Worm (Caenorhabditis elegans) whole organism, L4 larva: Measurements from ENCODE around the gene Y75B8A.63.

Source experiments
- F26F4.8 ChIP-seq: fragments of 200-800 bp; sonication (Bioruptor generic); conservative IDR thresholded peaks from 2 replicates; pipeline ENCODE4 v1.3.6; 2022; ENCODE audit warnings: missing genetic modification characterization, missing compliant biosample characterization
- T20F7.1 ChIP-seq: fragments of 200-800 bp; sonication (Bioruptor generic); optimal IDR thresholded peaks from 2 replicates; lab custom pipeline; 2018; ENCODE audit warnings: mild to moderate bottlenecking, missing genetic modification characterization, missing compliant biosample characterization
- Y75B8A.6 ChIP-seq: fragments of 200-800 bp; sonication (Bioruptor generic); IDR thresholded peaks from 2 replicates; pipeline ENCODE4 v1.3.6; 2022; ENCODE audit warnings: missing genetic modification reagents, missing genetic modification characterization, missing compliant biosample characterization
- ZK337.2 ChIP-seq: fragments of 200-800 bp; sonication (Bioruptor generic); IDR thresholded peaks from 2 replicates; pipeline ENCODE4 v1.3.6; 2022; ENCODE audit warnings: missing genetic modification reagents, missing genetic modification characterization, missing compliant biosample characterization
- aha-1 ChIP-seq: fragments of 150-350 bp; peaks from one replicate; lab custom pipeline; 2014; ENCODE audit warnings: missing biosample characterization, missing genetic modification characterization
- ceh-28 ChIP-seq: fragments of 150-350 bp; optimal IDR thresholded peaks from 2 replicates; lab custom pipeline; 2014; ENCODE audit warnings: missing biosample characterization, missing genetic modification reagents, missing genetic modification characterization
- ces-1 ChIP-seq: fragments of 150-350 bp; sonication (generic microtip); optimal IDR thresholded peaks from 4 replicates; lab custom pipeline; 2014; ENCODE audit warnings: missing biosample characterization, missing genetic modification reagents, missing genetic modification characterization
- daf-16 ChIP-seq, 3 experiments: sonication (generic microtip); optimal IDR thresholded peaks; 2 replicates each; lab custom pipeline; 2016 to 2017; ENCODE audit warnings: missing genetic modification characterization in 3 of 3, missing genetic modification reagents in 3 of 3, mild to moderate bottlenecking in 2 of 3, missing compliant biosample characterization in 2 of 3, missing biosample characterization in 1 of 3, moderate library complexity in 1 of 3
- dmd-6 ChIP-seq: fragments of 200-800 bp; sonication (Bioruptor generic); IDR thresholded peaks from 2 replicates; pipeline ENCODE4 v1.3.6; 2022; ENCODE audit warnings: missing genetic modification reagents, missing genetic modification characterization, missing compliant biosample characterization
- dpl-1 ChIP-seq: fragments of 150-350 bp; optimal IDR thresholded peaks from 2 replicates; lab custom pipeline; 2014; ENCODE audit warnings: missing biosample characterization, missing genetic modification reagents, missing genetic modification characterization
- dve-1 ChIP-seq: sonication (generic microtip); optimal IDR thresholded peaks from 2 replicates; lab custom pipeline; 2017; ENCODE audit warnings: antibody characterized with exemption, mild to moderate bottlenecking, missing genetic modification characterization, missing compliant biosample characterization; ENCODE audit not compliant: insufficient read depth
- gei-8 ChIP-seq: fragments of 200-800 bp; sonication (Bioruptor generic); optimal IDR thresholded peaks from 2 replicates; lab custom pipeline; 2018; ENCODE audit warnings: mild to moderate bottlenecking, missing genetic modification characterization, missing compliant biosample characterization
- hlh-30 ChIP-seq: sonication (generic microtip); optimal IDR thresholded peaks from 2 replicates; lab custom pipeline; 2017; ENCODE audit warnings: antibody characterized with exemption, mild to moderate bottlenecking, missing genetic modification characterization, missing compliant biosample characterization; ENCODE audit not compliant: insufficient read depth
- lin-15B ChIP-seq: fragments of 150-350 bp; sonication (generic microtip); optimal IDR thresholded peaks from 3 replicates; lab custom pipeline; 2014; ENCODE audit warnings: missing biosample characterization, missing genetic modification characterization
- lin-38 ChIP-seq: fragments of 200-800 bp; sonication (Bioruptor generic); IDR thresholded peaks from 2 replicates; pipeline ENCODE4 v1.3.6; 2022; ENCODE audit warnings: missing genetic modification reagents, missing genetic modification characterization, missing compliant biosample characterization
- mxl-2 ChIP-seq: fragments of 200-800 bp; sonication (Bioruptor generic); conservative IDR thresholded peaks from 2 replicates; pipeline ENCODE4 v1.3.6; 2022; ENCODE audit warnings: missing genetic modification reagents, missing genetic modification characterization, missing compliant biosample characterization
- nhr-111 ChIP-seq: fragments of 200-800 bp; sonication (Bioruptor generic); optimal IDR thresholded peaks from 2 replicates; lab custom pipeline; 2018; ENCODE audit warnings: mild to moderate bottlenecking, missing genetic modification characterization, missing compliant biosample characterization
- nhr-6 ChIP-seq: fragments of 150-350 bp; optimal IDR thresholded peaks from 2 replicates; lab custom pipeline; 2014; ENCODE audit warnings: missing biosample characterization, missing genetic modification characterization
- pha-4 ChIP-seq, 2 experiments: fragments of 150-350 bp in 1 of 2; fragments of 200-800 bp in 1 of 2; sonication (Bioruptor generic) in 1 of 2; IDR thresholded peaks in 1 of 2; optimal IDR thresholded peaks in 1 of 2; 2 replicates each; pipeline versions ENCODE4 v1.3.6 to Lab custom; 2014 to 2022; ENCODE audit warnings: missing genetic modification characterization in 2 of 2, missing genetic modification reagents in 2 of 2, missing biosample characterization in 1 of 2, missing compliant biosample characterization in 1 of 2
- pqm-1 ChIP-seq: sonication (generic microtip); optimal IDR thresholded peaks from 2 replicates; lab custom pipeline; 2017; ENCODE audit warnings: missing biosample characterization, missing genetic modification characterization
- saeg-2 ChIP-seq: fragments of 200-800 bp; sonication (Bioruptor generic); IDR thresholded peaks from 2 replicates; pipeline ENCODE4 v1.3.6; 2022; ENCODE audit warnings: missing genetic modification reagents, missing genetic modification characterization, missing compliant biosample characterization
- set-16 ChIP-seq: fragments of 200-800 bp; sonication (Bioruptor generic); IDR thresholded peaks from 2 replicates; pipeline ENCODE4 v1.3.6; 2022; ENCODE audit warnings: missing genetic modification reagents, missing genetic modification characterization, missing compliant biosample characterization
- skn-1 ChIP-seq: fragments of 150-350 bp; optimal IDR thresholded peaks from 2 replicates; lab custom pipeline; 2014; ENCODE audit warnings: missing biosample characterization, missing genetic modification characterization
- unc-39 ChIP-seq: sonication (generic microtip); optimal IDR thresholded peaks from 2 replicates; lab custom pipeline; 2017; ENCODE audit warnings: missing biosample characterization, missing genetic modification characterization
- zfp-2 ChIP-seq: sonication (generic microtip); optimal IDR thresholded peaks from 2 replicates; lab custom pipeline; 2016; ENCODE audit warnings: mild to moderate bottlenecking, missing genetic modification characterization, missing compliant biosample characterization
- zfp-3 ChIP-seq: fragments of 200-800 bp; sonication (Bioruptor generic); conservative IDR thresholded peaks from 2 replicates; pipeline ENCODE4 v1.3.6; 2022; ENCODE audit warnings: missing genetic modification reagents, missing genetic modification characterization, missing compliant biosample characterization
- ztf-11 ChIP-seq: fragments of 150-350 bp; optimal IDR thresholded peaks from 2 replicates; lab custom pipeline; 2014; ENCODE audit warnings: missing biosample characterization, missing genetic modification characterization
- ztf-7 ChIP-seq: fragments of 150-350 bp; optimal IDR thresholded peaks from 2 replicates; lab custom pipeline; 2014; ENCODE audit warnings: missing biosample characterization, missing genetic modification characterization

The Y75B8A.63 gene

DNA sequence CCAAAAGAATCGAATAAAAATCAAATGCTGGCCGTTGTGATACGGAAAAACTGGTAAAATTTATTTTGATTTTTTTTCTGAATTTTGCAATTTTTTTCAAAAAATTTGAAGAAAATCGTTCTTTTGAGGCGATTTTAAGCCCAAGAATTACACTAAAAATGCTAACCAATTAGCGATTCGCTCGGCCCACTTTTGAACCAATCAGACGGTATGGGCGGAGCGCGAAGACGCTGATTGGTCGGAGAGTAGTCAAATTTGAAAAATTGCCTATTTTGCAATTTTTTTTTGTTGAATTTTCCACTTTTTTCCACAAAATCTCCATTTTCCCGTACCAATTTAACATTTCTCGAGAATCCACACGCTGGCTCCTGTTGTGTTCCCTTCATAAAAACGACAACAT is 45.6 kb downstream of the Y75B8A.63 start:
- TF ChIP-seq skn-1: no peak
- TF ChIP-seq, all 104 proteins: peak for 0

DNA sequence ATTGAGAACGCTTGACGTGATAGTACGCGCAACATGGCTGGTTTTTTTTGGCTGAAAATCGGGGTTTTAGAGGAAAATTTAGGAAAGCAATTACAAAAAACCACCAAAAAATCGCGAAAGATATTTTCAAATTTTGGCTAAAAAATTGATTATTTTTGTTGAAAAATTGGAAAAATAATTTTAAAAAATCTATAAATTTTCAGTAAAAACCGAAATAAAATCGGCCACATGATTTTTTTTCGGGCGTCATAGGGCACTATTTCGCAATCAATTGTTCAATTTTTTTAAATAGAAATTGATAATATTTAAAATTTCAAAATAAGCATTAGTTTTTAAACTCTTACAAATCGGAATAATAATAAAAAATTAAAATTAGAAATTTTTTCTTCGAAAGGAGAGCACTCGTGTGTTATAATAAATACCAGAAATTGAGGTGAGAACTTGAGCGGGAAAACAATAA is 46.1 kb downstream of the Y75B8A.63 start, which contains the start of gene glrx-5:
Gene glrx-5 (minus strand): TSS at position 51 of the 460 bp plus-strand sequence.
- TF ChIP-seq pha-4 (GFP tag; IDR thresholded peaks at IDR 0.05; lab: Robert Waterston, UW) (no peak), pha-4 (tag; optimal IDR thresholded peaks at IDR 0.05; lab: Kevin White, UChicago) (no peak), Y75B8A.6 (GFP tag; lab: Robert Waterston, UW) (no peak), ztf-7 (tag; lab: Kevin White, UChicago) (no peak), lin-15B (tag; lab: Kevin White, UChicago) (no peak), aha-1 (tag; lab: Kevin White, UChicago) (no peak), T20F7.1 (GFP tag; lab: Kevin White, UChicago) (no peak), unc-39 (tag; lab: Kevin White, UChicago) (no peak), pqm-1 (tag; lab: Kevin White, UChicago) (no peak), F26F4.8 (GFP tag; lab: Robert Waterston, UW) (no peak), nhr-6 (tag; lab: Kevin White, UChicago) (no peak), ces-1 (GFP tag; lab: Kevin White, UChicago) (no peak), zfp-3 (no peak), ceh-28 (tag; lab: Kevin White, UChicago) (no peak), gei-8 (GFP tag; lab: Kevin White, UChicago) (no peak), ZK337.2 (GFP tag; lab: Robert Waterston, UW) (no peak), ztf-11 (tag; lab: Kevin White, UChicago) (no peak), dmd-6 (no peak), nhr-111 (GFP tag; lab: Kevin White, UChicago) (no peak), saeg-2 (GFP tag; lab: Robert Waterston, UW) (no peak), mxl-2 (GFP tag; lab: Robert Waterston, UW) (no peak)
- TF ChIP-seq, all 104 proteins: peak for 0

DNA sequence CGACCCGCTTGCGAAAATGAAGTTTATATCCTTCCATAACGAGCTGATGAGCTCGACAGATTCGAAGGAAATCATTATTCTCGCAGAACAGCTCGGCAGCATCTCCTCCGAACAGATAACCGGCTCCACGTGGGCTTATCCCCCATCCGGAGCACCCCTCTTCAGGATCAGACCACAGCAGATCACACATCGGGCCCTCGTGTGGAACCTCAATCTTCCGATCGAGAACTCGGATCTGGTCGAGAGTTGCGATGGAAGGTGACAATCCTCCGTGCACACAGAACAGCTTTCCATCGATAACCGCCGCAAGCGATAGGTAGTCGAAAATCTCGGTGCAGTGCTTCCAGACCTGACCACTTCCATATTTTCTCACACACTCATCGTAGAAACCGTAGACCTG is 47.9 kb downstream of the Y75B8A.63 start:
- TF ChIP-seq set-16 (GFP tag; lab: Robert Waterston, UW): peak; percentile 68
- TF ChIP-seq zfp-2 (tag; lab: Kevin White, UChicago): no peak

DNA sequence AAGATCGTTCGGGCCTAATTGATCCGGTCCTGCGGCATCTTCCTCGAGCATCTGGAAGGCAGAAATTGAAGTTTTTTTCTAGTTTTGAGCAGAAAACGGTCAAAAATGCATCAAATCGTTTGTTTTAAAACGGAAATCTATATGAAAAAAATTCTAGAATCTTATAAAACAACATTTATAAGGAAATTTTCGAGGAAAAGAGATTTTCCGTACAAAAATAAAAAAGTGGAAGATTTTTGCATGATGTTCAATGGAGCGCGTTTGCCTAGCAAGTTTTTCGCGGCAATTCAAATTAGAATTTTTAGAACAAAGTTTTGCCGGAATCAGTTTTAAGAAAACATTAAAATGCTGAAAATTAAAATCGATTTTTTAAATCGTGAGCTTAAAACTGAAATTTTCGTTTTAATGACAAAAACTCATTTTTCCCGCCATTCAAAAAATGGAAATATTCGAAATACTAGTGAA is 49.5 kb downstream of the Y75B8A.63 start, which contains the start of gene pph-4.2:
Gene pph-4.2 (minus strand): TSS at position 51 of the 465 bp plus-strand sequence.
- TF ChIP-seq dpl-1 (GFP tag; lab: Kevin White, UChicago) (peak; percentile 90), lin-38 (GFP tag; lab: Robert Waterston, UW) (peak; percentile 91), dve-1 (tag; lab: Kevin White, UChicago) (peak; percentile 16), daf-16 (GFP tag; optimal IDR thresholded peaks at IDR 0.05; lab: Kevin White, UChicago) (no peak), daf-16 (tag; optimal IDR thresholded peaks at IDR 0.05; lab: Kevin White, UChicago) (no peak), hlh-30 (tag; lab: Kevin White, UChicago) (peak; percentile 54)
